Fruit fly (Drosophila melanogaster) S2 (cell line): ENCODE data around the gene dx.

Source experiments
- CG8478 ChIP-seq: fragments of >200 bp; optimal IDR thresholded peaks from 2 replicates; lab custom pipeline; 2018
- CTCF ChIP-seq, 2 experiments: fragments of >200 bp; optimal IDR thresholded peaks; 2 replicates each; lab custom pipeline; 2018

dm6 chrX:6574488-6574887 is 40.7 kb downstream of the dx start:
- no peak for TF ChIP-seq CTCF (optimal IDR thresholded peaks at IDR 0.05; lab: Kevin White, UChicago)
- TF ChIP-seq CG8478, result no peak
